Fruit fly (Drosophila melanogaster) whole organism, embryonic: ENCODE measurements around the gene Tcs6.

ENCODE experiments used
- Antp ChIP-seq: fragments of 200-800 bp; sonication (Bioruptor generic); optimal IDR thresholded peaks from 3 replicates; lab custom pipeline; 2016; ENCODE audit warnings: missing biosample characterization, missing genetic modification characterization
- Asciz ChIP-seq: fragments of 200-800 bp; sonication (Bioruptor generic); optimal IDR thresholded peaks from 2 replicates; lab custom pipeline; 2017; ENCODE audit warnings: missing biosample characterization, mild to moderate bottlenecking, missing genetic modification characterization, missing genetic modification reagents
- B-H1 ChIP-seq: fragments of 200-800 bp; sonication (Bioruptor generic); IDR thresholded peaks from 3 replicates; pipeline ENCODE4 v1.3.6; 2022; ENCODE audit warnings: missing biosample characterization, missing genetic modification characterization
- C15 ChIP-seq: fragments of 200-800 bp; sonication (Bioruptor generic); IDR thresholded peaks from 3 replicates; pipeline ENCODE4 v1.3.6; 2022; ENCODE audit warnings: missing biosample characterization, missing genetic modification characterization
- CG10147 ChIP-seq: fragments of 200-800 bp; sonication (Bioruptor generic); optimal IDR thresholded peaks from 2 replicates; lab custom pipeline; 2019; ENCODE audit warnings: missing biosample characterization, mild to moderate bottlenecking, missing genetic modification characterization, moderate library complexity
- CG1024 ChIP-seq: fragments of 200-800 bp; sonication (Bioruptor generic); IDR thresholded peaks from 2 replicates; pipeline ENCODE4 v1.3.6; 2022; ENCODE audit warnings: missing biosample characterization, missing genetic modification characterization
- CG10654 ChIP-seq: fragments of 200-800 bp; sonication (Bioruptor generic); optimal IDR thresholded peaks from 2 replicates; lab custom pipeline; 2016; ENCODE audit warnings: missing biosample characterization, missing genetic modification characterization
- CG11247 ChIP-seq: fragments of 200-800 bp; sonication (Bioruptor generic); IDR thresholded peaks from 2 replicates; pipeline ENCODE4 v1.3.6; 2022; ENCODE audit warnings: missing biosample characterization, missing genetic modification characterization
- CG12299 ChIP-seq: fragments of 200-800 bp; sonication (Bioruptor generic); optimal IDR thresholded peaks from 2 replicates; lab custom pipeline; 2018; ENCODE audit warnings: missing biosample characterization, mild to moderate bottlenecking, missing genetic modification characterization
- CG1233 ChIP-seq: fragments of 200-800 bp; sonication (Bioruptor generic); optimal IDR thresholded peaks from 4 replicates; lab custom pipeline; 2018; ENCODE audit warnings: missing biosample characterization, mild to moderate bottlenecking, missing genetic modification characterization
- CG13624 ChIP-seq: fragments of 200-800 bp; sonication (Bioruptor generic); optimal IDR thresholded peaks from 2 replicates; lab custom pipeline; 2016; ENCODE audit warnings: missing biosample characterization, missing genetic modification characterization
- CG14860 ChIP-seq: fragments of 200-800 bp; sonication (Bioruptor generic); IDR thresholded peaks from 3 replicates; pipeline ENCODE4 v1.3.6; 2022; ENCODE audit warnings: missing biosample characterization, missing genetic modification characterization; ENCODE audit not compliant: partially characterized antibody
- CG15269 ChIP-seq: fragments of 200-800 bp; sonication (Bioruptor generic); optimal IDR thresholded peaks from 2 replicates; lab custom pipeline; 2018; ENCODE audit warnings: missing biosample characterization, mild to moderate bottlenecking, missing genetic modification characterization, moderate library complexity
- CG17186 ChIP-seq: fragments of 200-800 bp; sonication (Bioruptor generic); optimal IDR thresholded peaks from 3 replicates; lab custom pipeline; 2017; ENCODE audit warnings: missing biosample characterization, missing genetic modification reagents, missing genetic modification characterization
- CG2199 ChIP-seq: fragments of 200-800 bp; sonication (Bioruptor generic); IDR thresholded peaks from 3 replicates; pipeline ENCODE4 v1.3.6; 2022; ENCODE audit warnings: missing biosample characterization, missing genetic modification characterization
- CG4617 ChIP-seq: fragments of 200-800 bp; sonication (Bioruptor generic); optimal IDR thresholded peaks from 3 replicates; lab custom pipeline; 2016; ENCODE audit warnings: missing biosample characterization, missing genetic modification characterization, borderline replicate concordance
- CG4707 ChIP-seq: fragments of 200-800 bp; sonication (Bioruptor generic); optimal IDR thresholded peaks from 2 replicates; lab custom pipeline; 2018; ENCODE audit warnings: missing biosample characterization, mild to moderate bottlenecking, missing genetic modification characterization, moderate library complexity
- CG7372 ChIP-seq: fragments of 200-800 bp; sonication (Bioruptor generic); IDR thresholded peaks from 2 replicates; pipeline ENCODE4 v1.3.6; 2022; ENCODE audit warnings: missing biosample characterization, missing genetic modification characterization
- CG7745 ChIP-seq: fragments of 200-800 bp; sonication (Bioruptor generic); optimal IDR thresholded peaks from 2 replicates; lab custom pipeline; 2018; ENCODE audit warnings: missing biosample characterization, mild to moderate bottlenecking, missing genetic modification characterization, moderate library complexity
- CG8478 ChIP-seq: fragments of >200 bp; optimal IDR thresholded peaks from 2 replicates; lab custom pipeline; 2018
- CG9437 ChIP-seq: fragments of 200-800 bp; sonication (Bioruptor generic); optimal IDR thresholded peaks from 2 replicates; lab custom pipeline; 2018; ENCODE audit warnings: missing biosample characterization, mild to moderate bottlenecking, missing genetic modification characterization
- CkIIα-i1 ChIP-seq: fragments of 200-800 bp; sonication (Bioruptor generic); IDR thresholded peaks from 2 replicates; pipeline ENCODE4 v1.3.6; 2022; ENCODE audit warnings: missing biosample characterization, missing genetic modification characterization
- E2f1 ChIP-seq: fragments of 200-800 bp; sonication (Bioruptor generic); IDR thresholded peaks from 2 replicates; pipeline ENCODE4 v1.3.6; 2022; ENCODE audit warnings: missing biosample characterization, missing genetic modification characterization
- E2f2 ChIP-seq: fragments of 200-800 bp; sonication (Bioruptor generic); IDR thresholded peaks from 2 replicates; pipeline ENCODE4 v1.3.6; 2022; ENCODE audit warnings: missing biosample characterization, missing genetic modification characterization
- Gug ChIP-seq: fragments of 200-800 bp; sonication (Bioruptor generic); IDR thresholded peaks from 4 replicates; pipeline ENCODE4 v1.3.6; 2022; ENCODE audit warnings: missing biosample characterization, missing genetic modification characterization
- HmgD ChIP-seq: fragments of 200-800 bp; sonication (Bioruptor generic); optimal IDR thresholded peaks from 3 replicates; lab custom pipeline; 2016; ENCODE audit warnings: missing biosample characterization, missing genetic modification characterization
- HmgZ ChIP-seq: fragments of 200-800 bp; sonication (Bioruptor generic); optimal IDR thresholded peaks from 2 replicates; lab custom pipeline; 2018; ENCODE audit warnings: missing biosample characterization, mild to moderate bottlenecking, missing genetic modification characterization
- Hmr ChIP-seq: fragments of 200-800 bp; sonication (Bioruptor generic); optimal IDR thresholded peaks from 3 replicates; lab custom pipeline; 2017; ENCODE audit warnings: mild to moderate bottlenecking, missing biosample characterization, missing genetic modification reagents, missing genetic modification characterization
- Mrtf ChIP-seq: fragments of 200-800 bp; sonication (Bioruptor generic); IDR thresholded peaks from 3 replicates; pipeline ENCODE4 v1.3.6; 2022; ENCODE audit warnings: missing biosample characterization, missing genetic modification characterization
- Nf-YA ChIP-seq: fragments of 200-800 bp; sonication (Bioruptor generic); IDR thresholded peaks from 2 replicates; pipeline ENCODE4 v1.3.6; 2022; ENCODE audit warnings: missing biosample characterization, missing genetic modification characterization
- Oaz ChIP-seq: fragments of 200-800 bp; sonication (Bioruptor generic); IDR thresholded peaks from 2 replicates; pipeline ENCODE4 v1.3.6; 2022; ENCODE audit warnings: missing biosample characterization, missing genetic modification characterization
- chif ChIP-seq, 2 experiments: fragments of 200-800 bp; sonication (Bioruptor generic); optimal IDR thresholded peaks; 3 replicates each; lab custom pipeline; 2016; ENCODE audit warnings: missing biosample characterization in 2 of 2, missing genetic modification characterization in 2 of 2
- croc ChIP-seq: fragments of 200-800 bp; sonication (Bioruptor generic); conservative IDR thresholded peaks from 3 replicates; pipeline ENCODE4 v1.3.6; 2022; ENCODE audit warnings: missing biosample characterization, missing genetic modification characterization
- dan ChIP-seq: fragments of 200-800 bp; sonication (Bioruptor generic); IDR thresholded peaks from 2 replicates; pipeline ENCODE4 v1.3.6; 2022; ENCODE audit warnings: missing biosample characterization, missing genetic modification characterization
- dimm ChIP-seq: fragments of 200-800 bp; sonication (Bioruptor generic); IDR thresholded peaks from 2 replicates; pipeline ENCODE4 v1.3.6; 2022; ENCODE audit warnings: missing biosample characterization, missing genetic modification characterization
- esg ChIP-seq: fragments of 200-800 bp; sonication (Bioruptor generic); conservative IDR thresholded peaks from 2 replicates; pipeline ENCODE4 v1.3.6; 2022; ENCODE audit warnings: missing biosample characterization, missing genetic modification characterization
- fd64A ChIP-seq: fragments of 200-800 bp; sonication (Bioruptor generic); optimal IDR thresholded peaks from 3 replicates; lab custom pipeline; 2018; ENCODE audit warnings: missing biosample characterization, mild to moderate bottlenecking, missing genetic modification characterization
- fu2 ChIP-seq: fragments of 200-800 bp; sonication (Bioruptor generic); optimal IDR thresholded peaks from 2 replicates; lab custom pipeline; 2016; ENCODE audit warnings: missing biosample characterization, missing genetic modification characterization
- ham ChIP-seq: fragments of 200-800 bp; sonication (Bioruptor generic); IDR thresholded peaks from 2 replicates; pipeline ENCODE4 v1.3.6; 2022; ENCODE audit warnings: missing biosample characterization, missing genetic modification characterization
- hkb ChIP-seq, 2 experiments: fragments of 200-800 bp in 1 of 2; fragments of >200 bp in 1 of 2; sonication (Bioruptor generic) in 1 of 2; IDR thresholded peaks in 1 of 2; optimal IDR thresholded peaks in 1 of 2; 2 replicates each; pipeline versions ENCODE4 v1.3.6 to Lab custom; 2017 to 2022; ENCODE audit warnings: missing biosample characterization in 1 of 2, missing genetic modification characterization in 1 of 2
- jumu ChIP-seq: fragments of 200-800 bp; sonication (Bioruptor generic); optimal IDR thresholded peaks from 3 replicates; lab custom pipeline; 2016; ENCODE audit warnings: missing biosample characterization, missing genetic modification characterization
- knrl ChIP-seq: fragments of 200-800 bp; sonication (Bioruptor generic); IDR thresholded peaks from 3 replicates; pipeline ENCODE4 v1.3.6; 2022; ENCODE audit warnings: missing biosample characterization, missing genetic modification characterization; ENCODE audit not compliant: partially characterized antibody
- pfk ChIP-seq: fragments of 200-800 bp; sonication (Bioruptor generic); optimal IDR thresholded peaks from 2 replicates; lab custom pipeline; 2018; ENCODE audit warnings: missing biosample characterization, mild to moderate bottlenecking, missing genetic modification characterization, moderate library complexity
- pho ChIP-seq: fragments of 200-800 bp; sonication (Bioruptor generic); optimal IDR thresholded peaks from 2 replicates; lab custom pipeline; 2016; ENCODE audit warnings: missing biosample characterization, missing genetic modification characterization
- pita ChIP-seq: fragments of 200-800 bp; sonication (Bioruptor generic); optimal IDR thresholded peaks from 2 replicates; lab custom pipeline; 2017; ENCODE audit warnings: missing biosample characterization, mild to moderate bottlenecking, missing genetic modification characterization
- pnt ChIP-seq: fragments of 200-800 bp; sonication (Bioruptor generic); optimal IDR thresholded peaks from 3 replicates; lab custom pipeline; 2016; ENCODE audit warnings: missing biosample characterization, missing genetic modification characterization
- run ChIP-seq: fragments of 200-800 bp; sonication (Bioruptor generic); optimal IDR thresholded peaks from 3 replicates; lab custom pipeline; 2018; ENCODE audit warnings: missing biosample characterization, mild to moderate bottlenecking, missing genetic modification characterization
- scrt ChIP-seq: fragments of 200-800 bp; sonication (Bioruptor generic); optimal IDR thresholded peaks from 2 replicates; lab custom pipeline; 2018; ENCODE audit warnings: missing biosample characterization, mild to moderate bottlenecking, missing genetic modification characterization, moderate library complexity
- unpg ChIP-seq: fragments of 200-800 bp; sonication (Bioruptor generic); optimal IDR thresholded peaks from 3 replicates; lab custom pipeline; 2018; ENCODE audit warnings: missing biosample characterization, mild to moderate bottlenecking, missing genetic modification characterization, moderate library complexity

Gene Tcs6

dm6 chr3R:26021195-26021914, 36.7 kb downstream of the Tcs6 start (continued):
- TF ChIP-seq CG12299 (tag; lab: Kevin White, UChicago) (peak; percentile 70), CG7745 (no peak), CG17186 (GFP tag; lab: Kevin White, UChicago) (peak; percentile 83), B-H1 (peak; percentile 79), CG1024 (peak; percentile 38; the same call in 1 of the 2 replicates), CG4617 (peak; percentile 88), HmgD (GFP tag; lab: Kevin White, UChicago) (no peak), CG9437 (GFP tag; lab: Kevin White, UChicago) (peak; percentile 95), HmgZ (tag; lab: Kevin White, UChicago) (peak; percentile 71), CG14860 (GFP tag; lab: Robert Waterston, UW) (peak; percentile 49; the same call in 2 of the 3 replicates), CG4707 (GFP tag; lab: Kevin White, UChicago) (peak; percentile 50), CG8478 (no peak), E2f1 (GFP tag; lab: Robert Waterston, UW) (peak; percentile 75), CG11247 (GFP tag; lab: Robert Waterston, UW) (no peak; the same call in 1 of the 2 replicates), CG2199 (GFP tag; lab: Robert Waterston, UW) (no peak), Antp (peak; percentile 67), CG15269 (tag; lab: Kevin White, UChicago) (peak; percentile 94), CG13624 (peak; percentile 88), pita (GFP tag; lab: Kevin White, UChicago) (no peak), dan (GFP tag; lab: Robert Waterston, UW) (no peak; the same call in 1 of the 2 replicates), run (tag; lab: Kevin White, UChicago) (peak; percentile 86), chif (GFP tag; optimal IDR thresholded peaks at IDR 0.05; lab: Kevin White, UChicago) (peak; percentile 81 to 89), Gug (GFP tag; lab: Robert Waterston, UW) (peak; percentile 65), Nf-YA (GFP tag; lab: Robert Waterston, UW) (no peak), esg (GFP tag; lab: Robert Waterston, UW) (peak; percentile 90), croc (GFP tag; lab: Robert Waterston, UW) (peak; percentile 89), fd64A (GFP tag; lab: Kevin White, UChicago) (no peak), pnt (peak; percentile 76), unpg (peak; percentile 92), Oaz (peak; percentile 58; the same call in 1 of the 2 replicates), pho (GFP tag; lab: Kevin White, UChicago) (peak; percentile 86), fu2 (GFP tag; lab: Kevin White, UChicago) (peak; percentile 83), scrt (GFP tag; lab: Kevin White, UChicago) (peak; percentile 84), hkb (optimal IDR thresholded peaks at IDR 0.05; lab: Kevin White, UChicago) (no peak), hkb (GFP tag; IDR thresholded peaks at IDR 0.05; lab: Robert Waterston, UW) (peak; percentile 78), CG10147 (peak; percentile 94), CG1233 (peak; percentile 95), Hmr (GFP tag; lab: Kevin White, UChicago) (peak; percentile 93), pfk (no peak), jumu (peak; percentile 74), CG7372 (GFP tag; lab: Robert Waterston, UW) (peak; percentile 84), CkIIα-i1 (GFP tag; lab: Robert Waterston, UW) (peak; percentile 3; the same call in 1 of the 2 replicates), Asciz (peak; percentile 95), knrl (GFP tag; lab: Robert Waterston, UW) (no peak), dimm (GFP tag; lab: Robert Waterston, UW) (peak; percentile 57), CG10654 (peak; percentile 86), E2f2 (GFP tag; lab: Robert Waterston, UW) (peak; percentile 63; the same call in 1 of the 2 replicates), ham (0 out of 2 replicates have a peak, but pooled peaks have one; percentile 43), C15 (GFP tag; lab: Robert Waterston, UW) (0 out of 3 replicates have a peak, but pooled peaks have one; percentile 47), Mrtf (0 out of 3 replicates have a peak, but pooled peaks have one; percentile 64)
